Worm (Caenorhabditis elegans): Measurements from ENCODE around the gene C16D9.3.

ce11 chrV:8224634-8225033 lies 15.2 kb downstream of the C16D9.3 start, which contains the start of gene pax-1:
- TF ChIP-seq hlh-12 (tag; optimal IDR thresholded peaks at IDR 0.05), result no peak
- no peak for TF ChIP-seq hsf-1 (GFP tag; IDR thresholded peaks at IDR 0.05)
- TF ChIP-seq him-1 (tag; optimal IDR thresholded peaks at IDR 0.05), result no peak
- no peak for TF ChIP-seq egl-44 (GFP tag; IDR thresholded peaks at IDR 0.05)
- no peak for TF ChIP-seq Y79H2A.3 (GFP tag; conservative IDR thresholded peaks at IDR 0.05)
- no peak for TF ChIP-seq ceh-100 (GFP tag; IDR thresholded peaks at IDR 0.05)

Measured in whole organism, young adult.